Worm (Caenorhabditis elegans): Measurements from ENCODE around the gene elo-1.

DNA sequence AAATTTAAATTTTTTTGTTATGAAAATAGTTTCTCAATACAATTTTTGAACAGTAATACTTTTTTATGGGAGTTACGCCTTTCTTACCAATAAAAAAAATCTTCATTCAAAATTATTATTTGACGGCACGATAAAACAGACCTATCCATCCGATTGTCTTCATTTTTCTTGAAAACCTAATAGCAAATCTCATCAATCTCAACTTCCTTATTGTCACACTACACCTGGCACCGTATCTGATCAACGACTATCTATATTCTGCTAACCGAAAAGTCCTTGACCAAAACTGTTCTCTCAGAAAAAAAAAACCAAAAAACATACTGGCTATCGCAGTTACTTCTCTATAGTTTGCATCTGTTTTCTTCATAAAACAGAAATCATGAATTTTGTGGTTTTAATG is 10.0 kb downstream of the elo-1 start:
- TF ChIP-seq dao-5 (tag; optimal IDR thresholded peaks at IDR 0.05) (no peak), W03F9.2 (tag; optimal IDR thresholded peaks at IDR 0.05) (no peak)
